Worm (Caenorhabditis elegans) whole organism, early embryonic: ENCODE measurements around the gene msp-77.

Experiments
- B0310.2 ChIP-seq: sonication (generic microtip); optimal IDR thresholded peaks from 2 replicates; lab custom pipeline; 2016; ENCODE audit warnings: mild to moderate bottlenecking, missing genetic modification characterization, missing compliant biosample characterization
- F13C5.2 ChIP-seq: sonication (generic microtip); optimal IDR thresholded peaks from 2 replicates; lab custom pipeline; 2017; ENCODE audit warnings: mild to moderate bottlenecking, missing genetic modification characterization, inconsistent platforms, missing compliant biosample characterization
- aly-1 ChIP-seq: sonication (generic microtip); optimal IDR thresholded peaks from 2 replicates; lab custom pipeline; 2016; ENCODE audit warnings: missing genetic modification characterization, missing compliant biosample characterization
- ama-1 ChIP-seq: fragments of 150-350 bp; optimal IDR thresholded peaks from 2 replicates; lab custom pipeline; 2014
- ceh-13 ChIP-seq: fragments of 200-800 bp; sonication (Bioruptor generic); optimal IDR thresholded peaks from 2 replicates; lab custom pipeline; 2018; ENCODE audit warnings: mild to moderate bottlenecking, missing genetic modification characterization, missing compliant biosample characterization
- ceh-36 ChIP-seq: sonication (generic microtip); optimal IDR thresholded peaks from 2 replicates; lab custom pipeline; 2016; ENCODE audit warnings: missing genetic modification characterization, inconsistent platforms, missing compliant biosample characterization
- ets-7 ChIP-seq: sonication (generic microtip); optimal IDR thresholded peaks from 2 replicates; lab custom pipeline; 2016; ENCODE audit warnings: missing genotype, missing genetic modification characterization, missing compliant biosample characterization
- flt-1 ChIP-seq: fragments of 200-800 bp; sonication (Bioruptor generic); IDR thresholded peaks from 2 replicates; pipeline ENCODE4 v1.3.6; 2022; ENCODE audit warnings: missing genetic modification characterization, missing compliant biosample characterization
- hmbx-1 ChIP-seq: sonication (generic microtip); optimal IDR thresholded peaks from 2 replicates; lab custom pipeline; 2016; ENCODE audit warnings: mild to moderate bottlenecking, missing genetic modification characterization, missing compliant biosample characterization
- hmg-4 ChIP-seq: fragments of 200-800 bp; sonication (Bioruptor generic); optimal IDR thresholded peaks from 2 replicates; lab custom pipeline; 2018; ENCODE audit warnings: mild to moderate bottlenecking, missing genetic modification characterization, missing compliant biosample characterization
- hnd-1 ChIP-seq: sonication (generic microtip); optimal IDR thresholded peaks from 2 replicates; lab custom pipeline; 2016; ENCODE audit warnings: missing genetic modification characterization, missing compliant biosample characterization
- pes-1 ChIP-seq: fragments of 200-800 bp; sonication (Bioruptor generic); IDR thresholded peaks from 2 replicates; pipeline ENCODE4 v1.3.6; 2022; ENCODE audit warnings: missing genetic modification reagents, missing genetic modification characterization, missing compliant biosample characterization
- scrt-1 ChIP-seq: fragments of 200-800 bp; sonication (Bioruptor generic); IDR thresholded peaks from 2 replicates; pipeline ENCODE4 v1.3.6; 2022; ENCODE audit warnings: missing genetic modification characterization, missing compliant biosample characterization
- sea-1 ChIP-seq: fragments of 200-800 bp; sonication (Bioruptor generic); conservative IDR thresholded peaks from 2 replicates; pipeline ENCODE4 v1.3.6; 2022; ENCODE audit warnings: missing genetic modification characterization, missing compliant biosample characterization
- tbx-11 ChIP-seq: fragments of 200-800 bp; sonication (Bioruptor generic); IDR thresholded peaks from 2 replicates; pipeline ENCODE4 v1.3.6; 2022; ENCODE audit warnings: missing genetic modification characterization, missing compliant biosample characterization
- tbx-37 ChIP-seq: fragments of 200-800 bp; sonication (Bioruptor generic); conservative IDR thresholded peaks from 2 replicates; pipeline ENCODE4 v1.3.6; 2022; ENCODE audit warnings: missing genetic modification reagents, missing genetic modification characterization, missing compliant biosample characterization
- tra-4 ChIP-seq: sonication (generic microtip); optimal IDR thresholded peaks from 2 replicates; lab custom pipeline; 2017; ENCODE audit warnings: missing genetic modification characterization, missing compliant biosample characterization

Gene msp-77

ce11 chrIV:9867915-9868314, 26.5 kb upstream of the msp-77 start:
- no peak for TF ChIP-seq ceh-36 (tag; lab: Kevin White, UChicago)
- no peak for TF ChIP-seq flt-1
- no peak for TF ChIP-seq tbx-11 (GFP tag; lab: Robert Waterston, UW)
- no peak for TF ChIP-seq tbx-37 (GFP tag; lab: Robert Waterston, UW)
- TF ChIP-seq ceh-13 (GFP tag; lab: Kevin White, UChicago) = no peak
- no peak for TF ChIP-seq hnd-1
- TF ChIP-seq pes-1 (GFP tag; lab: Robert Waterston, UW) = no peak
- no peak for TF ChIP-seq B0310.2 (tag; lab: Kevin White, UChicago)
- TF ChIP-seq F13C5.2 (tag; lab: Kevin White, UChicago) = no peak

ce11 chrIV:9869344-9869743, 25.1 kb upstream of the msp-77 start:
- TF ChIP-seq ets-7 (tag; lab: Kevin White, UChicago) = no peak
- no peak for TF ChIP-seq flt-1
- TF ChIP-seq hmg-4 (GFP tag; lab: Kevin White, UChicago) = no peak
- no peak for TF ChIP-seq pes-1 (GFP tag; lab: Robert Waterston, UW)
- no peak for TF ChIP-seq aly-1
- TF ChIP-seq ceh-36 (tag; lab: Kevin White, UChicago) = no peak
- TF ChIP-seq hmbx-1 (tag; lab: Kevin White, UChicago) = no peak

ce11 chrIV:9872210-9872609, 22.2 kb upstream of the msp-77 start:
- no peak for TF ChIP-seq ceh-13 (GFP tag; lab: Kevin White, UChicago)
- TF ChIP-seq sea-1 (GFP tag; lab: Robert Waterston, UW) = no peak
- TF ChIP-seq B0310.2 (tag; lab: Kevin White, UChicago) = no peak
- TF ChIP-seq aly-1 = no peak
- TF ChIP-seq ceh-36 (tag; lab: Kevin White, UChicago) = no peak
- TF ChIP-seq hmbx-1 (tag; lab: Kevin White, UChicago) = no peak
- TF ChIP-seq flt-1 = no peak
- no peak for TF ChIP-seq ets-7 (tag; lab: Kevin White, UChicago)
- TF ChIP-seq hmg-4 (GFP tag; lab: Kevin White, UChicago) = no peak
- TF ChIP-seq tra-4 (tag; lab: Kevin White, UChicago) = no peak
- no peak for TF ChIP-seq ama-1 (lab: Kevin White, UChicago)
- TF ChIP-seq hnd-1 = no peak
- no peak for TF ChIP-seq tbx-37 (GFP tag; lab: Robert Waterston, UW)
- no peak for TF ChIP-seq scrt-1 (GFP tag; lab: Robert Waterston, UW)
- TF ChIP-seq pes-1 (GFP tag; lab: Robert Waterston, UW) = no peak
- TF ChIP-seq F13C5.2 (tag; lab: Kevin White, UChicago) = no peak

- TF ChIP-seq hmbx-1 (tag; lab: Kevin White, UChicago) (no peak), sea-1 (GFP tag; lab: Robert Waterston, UW) (no peak), ceh-13 (GFP tag; lab: Kevin White, UChicago) (no peak), tbx-37 (GFP tag; lab: Robert Waterston, UW) (no peak), aly-1 (no peak), scrt-1 (GFP tag; lab: Robert Waterston, UW) (no peak)
Observed at ce11 chrIV:9872786-9873185, 21.6 kb upstream of the msp-77 start.

- no peak for TF ChIP-seq ets-7 (tag; lab: Kevin White, UChicago)
- no peak for TF ChIP-seq flt-1
- TF ChIP-seq hnd-1 = no peak
- TF ChIP-seq F13C5.2 (tag; lab: Kevin White, UChicago) = no peak
- TF ChIP-seq hmg-4 (GFP tag; lab: Kevin White, UChicago) = no peak
- no peak for TF ChIP-seq sea-1 (GFP tag; lab: Robert Waterston, UW)
- TF ChIP-seq aly-1 = no peak
- TF ChIP-seq tra-4 (tag; lab: Kevin White, UChicago) = no peak
- no peak for TF ChIP-seq B0310.2 (tag; lab: Kevin White, UChicago)
Observed at ce11 chrIV:9873837-9874236, 20.6 kb upstream of the msp-77 start.

ce11 chrIV:9875646-9876045, 18.8 kb upstream of the msp-77 start:
- TF ChIP-seq F13C5.2 (tag; lab: Kevin White, UChicago) (no peak), ceh-13 (GFP tag; lab: Kevin White, UChicago) (no peak), tra-4 (tag; lab: Kevin White, UChicago) (no peak), B0310.2 (tag; lab: Kevin White, UChicago) (no peak), ama-1 (lab: Kevin White, UChicago) (no peak), aly-1 (no peak), hmbx-1 (tag; lab: Kevin White, UChicago) (no peak), sea-1 (GFP tag; lab: Robert Waterston, UW) (no peak), hnd-1 (no peak), scrt-1 (GFP tag; lab: Robert Waterston, UW) (no peak), tbx-11 (GFP tag; lab: Robert Waterston, UW) (no peak), pes-1 (GFP tag; lab: Robert Waterston, UW) (no peak), hmg-4 (GFP tag; lab: Kevin White, UChicago) (no peak), flt-1 (no peak), ceh-36 (tag; lab: Kevin White, UChicago) (no peak), ets-7 (tag; lab: Kevin White, UChicago) (no peak), tbx-37 (GFP tag; lab: Robert Waterston, UW) (no peak)

- no peak for TF ChIP-seq B0310.2 (tag; lab: Kevin White, UChicago)
- no peak for TF ChIP-seq F13C5.2 (tag; lab: Kevin White, UChicago)
- TF ChIP-seq tbx-11 (GFP tag; lab: Robert Waterston, UW) = no peak
- TF ChIP-seq aly-1 = no peak
- TF ChIP-seq sea-1 (GFP tag; lab: Robert Waterston, UW) = no peak
- TF ChIP-seq tbx-37 (GFP tag; lab: Robert Waterston, UW) = no peak
- TF ChIP-seq flt-1 = no peak
- TF ChIP-seq ama-1 (lab: Kevin White, UChicago) = no peak
- no peak for TF ChIP-seq hmbx-1 (tag; lab: Kevin White, UChicago)
- no peak for TF ChIP-seq hnd-1
- TF ChIP-seq pes-1 (GFP tag; lab: Robert Waterston, UW) = no peak
- TF ChIP-seq hmg-4 (GFP tag; lab: Kevin White, UChicago) = no peak
- TF ChIP-seq ets-7 (tag; lab: Kevin White, UChicago) = no peak
- TF ChIP-seq ceh-13 (GFP tag; lab: Kevin White, UChicago) = no peak
Observed at ce11 chrIV:9878893-9879379, 15.5 kb upstream of the msp-77 start, which contains the start of gene nhr-4. Gene nhr-4 (plus strand): TSS chrIV:9879329.
